Worm (Caenorhabditis elegans) whole organism, early embryonic: ENCODE measurements around the gene gbas-1.

Experiments used
- F13C5.2 ChIP-seq: sonication (generic microtip); optimal IDR thresholded peaks from 2 replicates; lab custom pipeline; 2017; ENCODE audit warnings: mild to moderate bottlenecking, missing genetic modification characterization, inconsistent platforms, missing compliant biosample characterization
- ama-1 ChIP-seq: fragments of 150-350 bp; optimal IDR thresholded peaks from 2 replicates; lab custom pipeline; 2014
- ceh-36 ChIP-seq: sonication (generic microtip); optimal IDR thresholded peaks from 2 replicates; lab custom pipeline; 2016; ENCODE audit warnings: missing genetic modification characterization, inconsistent platforms, missing compliant biosample characterization
- pes-1 ChIP-seq: fragments of 200-800 bp; sonication (Bioruptor generic); IDR thresholded peaks from 2 replicates; pipeline ENCODE4 v1.3.6; 2022; ENCODE audit warnings: missing genetic modification reagents, missing genetic modification characterization, missing compliant biosample characterization
- scrt-1 ChIP-seq: fragments of 200-800 bp; sonication (Bioruptor generic); IDR thresholded peaks from 2 replicates; pipeline ENCODE4 v1.3.6; 2022; ENCODE audit warnings: missing genetic modification characterization, missing compliant biosample characterization
- tbx-37 ChIP-seq: fragments of 200-800 bp; sonication (Bioruptor generic); conservative IDR thresholded peaks from 2 replicates; pipeline ENCODE4 v1.3.6; 2022; ENCODE audit warnings: missing genetic modification reagents, missing genetic modification characterization, missing compliant biosample characterization

ce11 chrII:2478543-2478942, 26.1 kb upstream of the gbas-1 start, which contains the start of gene mnat-1:
- no peak for TF ChIP-seq pes-1
- no peak for TF ChIP-seq ceh-36
- no peak for TF ChIP-seq ama-1
- TF ChIP-seq scrt-1 (GFP tag; lab: Robert Waterston, UW) = no peak
- TF ChIP-seq F13C5.2 (tag; lab: Kevin White, UChicago) = no peak
- TF ChIP-seq tbx-37 (GFP tag; lab: Robert Waterston, UW) = no peak
